Worm (Caenorhabditis elegans) whole organism, midembryonic: ENCODE measurements around the gene T22E5.6.

Experiments
- T22C8.4 ChIP-seq: fragments of 200-800 bp; sonication (Bioruptor generic); IDR thresholded peaks from 2 replicates; pipeline ENCODE4 v1.3.6; 2022; ENCODE audit warnings: missing genetic modification characterization, missing compliant biosample characterization
- klf-2 ChIP-seq: fragments of 200-800 bp; sonication (Bioruptor generic); conservative IDR thresholded peaks from 2 replicates; pipeline ENCODE4 v1.3.6; 2022; ENCODE audit warnings: missing genetic modification reagents, missing genetic modification characterization, missing compliant biosample characterization
- med-1 ChIP-seq: sonication (generic microtip); optimal IDR thresholded peaks from 2 replicates; lab custom pipeline; 2017; ENCODE audit warnings: missing genetic modification characterization, mild to moderate bottlenecking, missing compliant biosample characterization, antibody characterized with exemption, missing genetic modification reagents; ENCODE audit not compliant: insufficient read depth
- tab-1 ChIP-seq: fragments of 200-800 bp; sonication (Bioruptor generic); IDR thresholded peaks from 2 replicates; pipeline ENCODE4 v1.3.6; 2022; ENCODE audit warnings: missing genetic modification characterization, missing compliant biosample characterization

ce11 chrX:6413583-6413982 lies 2.6 kb downstream of the T22E5.6 start:
- TF ChIP-seq tab-1 (GFP tag; lab: Robert Waterston, UW) (no peak), med-1 (no peak), T22C8.4 (GFP tag; lab: Robert Waterston, UW) (no peak), klf-2 (GFP tag; lab: Robert Waterston, UW) (no peak)
